Worm (Caenorhabditis elegans): ENCODE measurements around the gene srw-21.

Gene srw-21

DNA sequence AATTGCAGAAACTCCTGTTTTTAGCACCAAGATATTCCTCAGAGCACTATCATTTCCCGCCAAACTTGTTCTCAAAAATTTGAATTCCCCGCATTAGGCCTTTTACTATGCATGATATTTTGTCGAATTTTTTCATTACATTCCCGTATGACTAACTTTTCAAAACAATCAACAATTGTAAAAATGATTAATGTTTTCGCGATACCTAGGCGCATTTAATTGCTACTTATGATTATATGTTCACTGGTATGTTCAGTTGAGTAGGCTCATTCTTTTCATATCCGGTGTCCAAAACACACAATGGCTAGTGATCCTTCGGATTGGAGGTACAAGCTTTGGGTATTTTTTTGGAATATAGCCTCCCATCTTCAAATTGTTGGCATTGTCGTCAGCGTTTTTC, at the start of gene srw-21:
Gene srw-21, plus strand, starts transcription at position 301 of the 400 bp plus-strand sequence.
- TF ChIP-seq nhr-76 (tag; optimal IDR thresholded peaks at IDR 0.05): no peak
- TF ChIP-seq elt-2 (tag; optimal IDR thresholded peaks at IDR 0.05): no peak

DNA sequence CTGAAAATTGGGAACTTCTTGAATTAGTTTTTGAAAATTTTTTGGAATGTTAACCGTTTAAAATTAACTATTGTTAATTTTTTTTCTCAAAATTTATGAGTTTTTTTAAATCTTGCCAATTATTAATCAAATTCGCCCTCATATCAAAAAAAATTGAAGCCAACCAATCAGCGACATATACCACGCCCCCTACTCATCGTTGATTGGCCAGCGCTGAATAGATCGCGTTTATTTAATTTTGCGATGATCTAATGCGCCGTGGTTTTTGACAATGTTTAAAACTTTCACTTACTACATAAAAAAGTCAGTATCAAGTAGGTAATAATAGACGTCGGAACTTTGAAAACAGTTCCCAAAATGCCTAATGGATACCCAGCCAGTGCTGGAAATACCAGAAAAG, 45.5 kb upstream of the srw-21 start:
- TF ChIP-seq eor-1 (tag; optimal IDR thresholded peaks at IDR 0.05) (no peak), nfya-1 (tag; optimal IDR thresholded peaks at IDR 0.05; ENCODE audit: insufficient read depth) (peak; percentile 62)

DNA sequence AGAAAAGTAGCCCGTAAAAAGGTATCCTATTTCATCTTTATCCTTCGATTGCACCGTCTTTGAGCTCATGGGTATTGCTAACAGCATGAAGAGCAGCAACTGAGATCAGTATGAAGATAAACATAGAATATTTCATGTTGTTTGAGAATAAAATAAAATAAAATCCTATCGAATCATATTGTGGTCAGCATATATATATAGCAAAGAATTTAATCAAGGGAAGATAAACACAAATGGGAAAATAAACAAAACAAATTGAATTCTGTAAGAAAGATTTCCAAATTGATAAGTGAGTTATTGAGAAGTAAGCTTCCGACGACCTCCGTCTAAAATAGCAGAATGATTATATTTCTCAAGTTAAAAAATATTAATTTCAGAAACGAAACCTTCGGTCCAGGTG, 44.2 kb upstream of the srw-21 start, which contains the start of gene T26H5.10:
Gene T26H5.10, minus strand, starts transcription at position 101 of the 400 bp plus-strand sequence.
- no peak for TF ChIP-seq hmg-11 (tag; optimal IDR thresholded peaks at IDR 0.05)
- TF ChIP-seq lsy-12 (tag; optimal IDR thresholded peaks at IDR 0.05): no peak
- TF ChIP-seq ztf-4 (tag; optimal IDR thresholded peaks at IDR 0.05): no peak

DNA sequence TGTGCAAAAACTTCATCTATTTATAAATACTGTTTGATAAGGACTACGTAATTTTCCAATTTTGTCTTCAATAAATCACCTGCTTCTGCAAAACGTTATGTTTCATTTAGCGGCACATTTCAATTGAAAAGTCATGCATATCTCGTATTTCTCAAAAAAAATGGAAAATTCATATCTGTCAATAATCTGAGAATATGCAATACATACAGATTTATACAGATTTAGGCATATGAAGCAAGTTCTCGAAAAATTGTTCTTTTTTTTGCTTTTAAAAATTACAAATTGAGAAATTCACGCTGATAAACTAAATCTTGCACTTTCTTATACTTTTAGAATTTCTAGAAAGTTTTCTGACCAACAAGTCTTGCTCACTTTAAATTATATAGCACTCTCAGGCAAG, 43.7 kb upstream of the srw-21 start, which contains the start of gene T26H5.11:
Gene T26H5.11, minus strand, starts transcription at position 101 of the 400 bp plus-strand sequence.
- TF ChIP-seq nhr-12 (tag; optimal IDR thresholded peaks at IDR 0.05) (no peak), nhr-237 (tag; optimal IDR thresholded peaks at IDR 0.05) (no peak), fos-1 (tag; optimal IDR thresholded peaks at IDR 0.05) (no peak), mml-1 (tag; optimal IDR thresholded peaks at IDR 0.05) (no peak), nfya-1 (tag; optimal IDR thresholded peaks at IDR 0.05; ENCODE audit: insufficient read depth) (no peak), skn-1 (tag; optimal IDR thresholded peaks at IDR 0.05) (no peak), nhr-67 (tag; optimal IDR thresholded peaks at IDR 0.05) (no peak), lin-39 (tag; optimal IDR thresholded peaks at IDR 0.05) (no peak), lin-15B (tag; optimal IDR thresholded peaks at IDR 0.05) (no peak), snpc-4 (tag; optimal IDR thresholded peaks at IDR 0.05) (no peak), ztf-11 (tag; optimal IDR thresholded peaks at IDR 0.05) (no peak), mdl-1 (tag; optimal IDR thresholded peaks at IDR 0.05) (no peak), nhr-76 (tag; optimal IDR thresholded peaks at IDR 0.05) (no peak), elt-2 (tag; optimal IDR thresholded peaks at IDR 0.05) (no peak), aly-2 (tag; optimal IDR thresholded peaks at IDR 0.05) (no peak), ceh-16 (tag; optimal IDR thresholded peaks at IDR 0.05) (no peak), ceh-28 (tag; optimal IDR thresholded peaks at IDR 0.05) (no peak)

DNA sequence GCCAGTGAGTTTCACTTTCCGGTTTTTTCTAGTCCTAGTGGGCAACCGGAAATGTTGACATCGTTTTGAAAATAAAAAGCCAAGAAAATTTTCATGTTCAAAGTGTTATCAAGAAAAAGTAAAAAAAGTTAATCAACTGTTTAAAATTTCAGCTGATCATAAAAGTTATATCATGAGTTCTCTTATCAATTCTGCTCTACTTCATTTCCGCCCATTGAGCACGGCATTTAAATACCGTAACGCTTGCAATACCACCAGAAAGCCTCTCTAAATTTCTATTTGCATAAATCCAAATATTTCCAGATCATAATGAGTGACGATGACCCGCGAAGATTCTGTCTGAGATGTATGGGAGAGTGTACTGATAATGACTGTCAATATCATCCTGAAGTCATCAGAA, 43.2 kb upstream of the srw-21 start, which contains the start of gene T26H5.9:
Gene T26H5.9, plus strand, starts transcription at position 302 of the 400 bp plus-strand sequence.
- no peak for TF ChIP-seq ceh-82 (tag; optimal IDR thresholded peaks at IDR 0.05)
- no peak for TF ChIP-seq unc-62 (GFP tag; optimal IDR thresholded peaks at IDR 0.05)
- no peak for TF ChIP-seq nhr-25 (tag; optimal IDR thresholded peaks at IDR 0.05)
- TF ChIP-seq nhr-67 (tag; optimal IDR thresholded peaks at IDR 0.05): no peak
- no peak for TF ChIP-seq ceh-28 (tag; optimal IDR thresholded peaks at IDR 0.05)
- TF ChIP-seq elt-2 (tag; optimal IDR thresholded peaks at IDR 0.05): peak; percentile 65
- TF ChIP-seq ztf-11 (tag; optimal IDR thresholded peaks at IDR 0.05): no peak
- no peak for TF ChIP-seq lsy-12 (tag; optimal IDR thresholded peaks at IDR 0.05)
- TF ChIP-seq pqm-1 (tag; optimal IDR thresholded peaks at IDR 0.05): peak; percentile 12
- TF ChIP-seq ceh-16 (tag; optimal IDR thresholded peaks at IDR 0.05): no peak
- no peak for TF ChIP-seq aly-2 (tag; optimal IDR thresholded peaks at IDR 0.05)
- TF ChIP-seq snpc-4 (tag; optimal IDR thresholded peaks at IDR 0.05): no peak

DNA sequence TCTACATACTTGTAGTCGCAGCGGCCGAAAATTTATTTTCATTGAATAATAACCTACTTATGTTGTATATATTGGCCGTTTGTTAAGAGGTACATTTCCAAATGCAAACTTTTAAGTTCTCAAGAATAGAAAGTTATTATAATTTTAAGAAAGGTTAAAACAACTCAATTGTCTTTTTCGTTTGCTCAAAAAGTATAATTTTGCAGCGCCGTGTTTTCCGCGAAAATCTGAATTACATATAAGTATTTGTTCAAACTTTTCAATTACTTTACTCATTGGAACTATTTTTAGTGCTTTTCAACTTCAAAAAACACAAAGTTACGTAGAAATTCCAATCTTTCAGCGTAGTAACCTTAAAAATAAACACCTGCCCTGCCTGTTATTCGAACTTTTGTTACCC, 42.4 kb upstream of the srw-21 start, which contains the start of gene srh-239:
Gene srh-239, plus strand, starts transcription at position 301 of the 400 bp plus-strand sequence.
- TF ChIP-seq unc-39 (tag; optimal IDR thresholded peaks at IDR 0.05): no peak
- no peak for TF ChIP-seq lsy-12 (tag; optimal IDR thresholded peaks at IDR 0.05)
- TF ChIP-seq ztf-4 (tag; optimal IDR thresholded peaks at IDR 0.05): no peak
- TF ChIP-seq egl-5 (tag; optimal IDR thresholded peaks at IDR 0.05): no peak
- TF ChIP-seq lin-39 (tag; optimal IDR thresholded peaks at IDR 0.05): no peak
- no peak for TF ChIP-seq eor-1 (tag; optimal IDR thresholded peaks at IDR 0.05)
- no peak for TF ChIP-seq aly-2 (tag; optimal IDR thresholded peaks at IDR 0.05)
- TF ChIP-seq nhr-67 (tag; optimal IDR thresholded peaks at IDR 0.05): no peak
- no peak for TF ChIP-seq nhr-43 (tag; optimal IDR thresholded peaks at IDR 0.05; ENCODE audit: poor library complexity, severe bottlenecking)

DNA sequence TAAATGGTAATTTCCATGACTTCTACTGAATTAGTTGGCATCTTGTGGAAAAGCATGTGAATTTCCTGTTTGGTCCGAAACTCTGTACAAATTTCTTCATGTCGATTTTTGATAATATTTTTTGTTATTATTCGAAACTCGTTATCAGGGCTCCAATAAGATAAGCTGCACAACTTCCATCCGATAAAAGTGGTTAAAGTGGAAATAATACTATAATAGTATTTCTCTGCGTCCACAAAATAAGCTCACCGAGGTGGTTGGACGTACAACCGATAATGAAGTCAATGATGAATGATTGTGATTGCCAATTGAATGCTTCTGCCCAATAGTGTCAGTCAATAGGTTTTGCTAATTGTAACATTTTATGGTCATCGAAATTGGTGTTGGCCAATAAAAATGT, 39.5 kb upstream of the srw-21 start, which contains the start of gene T26H5.4:
Gene T26H5.4, minus strand, starts transcription at position 294 of the 400 bp plus-strand sequence.
- TF ChIP-seq elt-2 (tag; optimal IDR thresholded peaks at IDR 0.05): peak; percentile 81
- peak; percentile 77 for TF ChIP-seq pqm-1 (tag; optimal IDR thresholded peaks at IDR 0.05)
- TF ChIP-seq egl-5 (tag; optimal IDR thresholded peaks at IDR 0.05): no peak

Measured in whole organism, L3 larva.